Worm (Caenorhabditis elegans) whole organism, L4 larva: ENCODE data around the gene scl-7.

Source experiments
- F26F4.8 ChIP-seq: fragments of 200-800 bp; sonication (Bioruptor generic); conservative IDR thresholded peaks from 2 replicates; pipeline ENCODE4 v1.3.6; 2022; ENCODE audit warnings: missing genetic modification characterization, missing compliant biosample characterization
- T26A8.4 ChIP-seq: fragments of 200-800 bp; sonication (Bioruptor generic); IDR thresholded peaks from 2 replicates; pipeline ENCODE4 v1.3.6; 2022; ENCODE audit warnings: missing genetic modification characterization, missing compliant biosample characterization
- Y48G9A.11 ChIP-seq: fragments of 200-800 bp; sonication (Bioruptor generic); IDR thresholded peaks from 2 replicates; pipeline ENCODE4 v1.3.6; 2022; ENCODE audit warnings: missing genetic modification reagents, missing genetic modification characterization, missing compliant biosample characterization
- aha-1 ChIP-seq: fragments of 150-350 bp; peaks from one replicate; lab custom pipeline; 2014; ENCODE audit warnings: missing biosample characterization, missing genetic modification characterization
- aly-2 ChIP-seq: sonication (generic microtip); optimal IDR thresholded peaks from 2 replicates; lab custom pipeline; 2018; ENCODE audit warnings: missing biosample characterization, missing genetic modification characterization
- ceh-20 ChIP-seq: fragments of 200-800 bp; sonication (Bioruptor generic); IDR thresholded peaks from 2 replicates; pipeline ENCODE4 v1.3.6; 2022; ENCODE audit warnings: missing genetic modification reagents, missing genetic modification characterization, missing compliant biosample characterization
- ceh-32 ChIP-seq: sonication (generic microtip); optimal IDR thresholded peaks from 2 replicates; lab custom pipeline; 2016; ENCODE audit warnings: mild to moderate bottlenecking, missing genetic modification characterization, missing compliant biosample characterization; ENCODE audit not compliant: poor library complexity
- ceh-62 ChIP-seq: sonication (generic microtip); optimal IDR thresholded peaks from 2 replicates; lab custom pipeline; 2017; ENCODE audit warnings: missing biosample characterization, missing genetic modification characterization
- cey-2 ChIP-seq: sonication (generic microtip); optimal IDR thresholded peaks from 3 replicates; lab custom pipeline; 2017; ENCODE audit warnings: missing genetic modification characterization, mild to moderate bottlenecking, missing compliant biosample characterization, antibody characterized with exemption, borderline replicate concordance; ENCODE audit not compliant: insufficient read depth
- ctbp-1 ChIP-seq: fragments of 200-800 bp; sonication (Bioruptor generic); IDR thresholded peaks from 2 replicates; pipeline ENCODE4 v1.3.6; 2022; ENCODE audit warnings: missing genetic modification reagents, missing genetic modification characterization, missing compliant biosample characterization
- daf-12 ChIP-seq: fragments of 150-350 bp; optimal IDR thresholded peaks from 2 replicates; lab custom pipeline; 2014; ENCODE audit warnings: missing biosample characterization, missing genetic modification reagents, missing genetic modification characterization
- daf-16 ChIP-seq, 3 experiments: sonication (generic microtip); optimal IDR thresholded peaks; 2 replicates each; lab custom pipeline; 2016 to 2017; ENCODE audit warnings: missing genetic modification characterization in 3 of 3, missing genetic modification reagents in 3 of 3, mild to moderate bottlenecking in 2 of 3, missing compliant biosample characterization in 2 of 3, missing biosample characterization in 1 of 3, moderate library complexity in 1 of 3
- daf-8 ChIP-seq: fragments of 200-800 bp; sonication (Bioruptor generic); IDR thresholded peaks from 2 replicates; pipeline ENCODE4 v1.3.6; 2022; ENCODE audit warnings: missing genetic modification characterization, missing compliant biosample characterization
- dmd-6 ChIP-seq: fragments of 200-800 bp; sonication (Bioruptor generic); IDR thresholded peaks from 2 replicates; pipeline ENCODE4 v1.3.6; 2022; ENCODE audit warnings: missing genetic modification reagents, missing genetic modification characterization, missing compliant biosample characterization
- dve-1 ChIP-seq: sonication (generic microtip); optimal IDR thresholded peaks from 2 replicates; lab custom pipeline; 2017; ENCODE audit warnings: antibody characterized with exemption, mild to moderate bottlenecking, missing genetic modification characterization, missing compliant biosample characterization; ENCODE audit not compliant: insufficient read depth
- egl-43 ChIP-seq: fragments of 200-800 bp; sonication (Bioruptor generic); IDR thresholded peaks from 2 replicates; pipeline ENCODE4 v1.3.6; 2022; ENCODE audit warnings: missing genetic modification reagents, missing genetic modification characterization, missing compliant biosample characterization
- gei-8 ChIP-seq: fragments of 200-800 bp; sonication (Bioruptor generic); optimal IDR thresholded peaks from 2 replicates; lab custom pipeline; 2018; ENCODE audit warnings: mild to moderate bottlenecking, missing genetic modification characterization, missing compliant biosample characterization
- hif-1 ChIP-seq, 2 experiments: sonication (generic microtip); optimal IDR thresholded peaks; 2 replicates each; lab custom pipeline; 2016 to 2017; ENCODE audit warnings: missing compliant biosample characterization in 2 of 2, missing genetic modification characterization in 2 of 2, missing genetic modification reagents in 2 of 2, missing genotype in 2 of 2, mild to moderate bottlenecking in 1 of 2
- hlh-11 ChIP-seq: fragments of 200-800 bp; sonication (Bioruptor generic); optimal IDR thresholded peaks from 2 replicates; lab custom pipeline; 2018; ENCODE audit warnings: mild to moderate bottlenecking, missing genetic modification characterization, missing compliant biosample characterization
- hlh-30 ChIP-seq: sonication (generic microtip); optimal IDR thresholded peaks from 2 replicates; lab custom pipeline; 2017; ENCODE audit warnings: antibody characterized with exemption, mild to moderate bottlenecking, missing genetic modification characterization, missing compliant biosample characterization; ENCODE audit not compliant: insufficient read depth
- lin-13 ChIP-seq: fragments of 150-350 bp; optimal IDR thresholded peaks from 2 replicates; lab custom pipeline; 2014; ENCODE audit warnings: missing biosample characterization, missing genetic modification reagents, missing genetic modification characterization
- lin-29 ChIP-seq: fragments of 200-800 bp; sonication (Bioruptor generic); IDR thresholded peaks from 2 replicates; pipeline ENCODE4 v1.3.6; 2022; ENCODE audit warnings: missing genetic modification reagents, missing genetic modification characterization, missing compliant biosample characterization
- lin-38 ChIP-seq: fragments of 200-800 bp; sonication (Bioruptor generic); IDR thresholded peaks from 2 replicates; pipeline ENCODE4 v1.3.6; 2022; ENCODE audit warnings: missing genetic modification reagents, missing genetic modification characterization, missing compliant biosample characterization
- lir-3 ChIP-seq: sonication (generic microtip); optimal IDR thresholded peaks from 2 replicates; lab custom pipeline; 2016; ENCODE audit warnings: mild to moderate bottlenecking, missing genetic modification characterization, missing compliant biosample characterization
- madf-5 ChIP-seq, 2 experiments: fragments of 200-800 bp; sonication (Bioruptor generic); IDR thresholded peaks; 2 replicates each; pipeline ENCODE4 v1.3.6; 2022; ENCODE audit warnings: missing compliant biosample characterization in 2 of 2, missing genetic modification characterization in 2 of 2
- mdl-1 ChIP-seq, 2 experiments: fragments of 150-350 bp in 1 of 2; sonication (generic microtip) in 1 of 2; optimal IDR thresholded peaks; 2 replicates each; lab custom pipeline; 2014 to 2017; ENCODE audit warnings: missing biosample characterization in 2 of 2, missing genetic modification characterization in 2 of 2
- mep-1 ChIP-seq: fragments of 150-350 bp; sonication (generic microtip); optimal IDR thresholded peaks from 3 replicates; lab custom pipeline; 2014; ENCODE audit warnings: missing biosample characterization, missing genetic modification characterization
- mxl-3 ChIP-seq: fragments of 200-800 bp; sonication (Bioruptor generic); optimal IDR thresholded peaks from 2 replicates; lab custom pipeline; 2018; ENCODE audit warnings: mild to moderate bottlenecking, missing genetic modification characterization, missing compliant biosample characterization
- nhr-10 ChIP-seq: fragments of 150-350 bp; optimal IDR thresholded peaks from 2 replicates; lab custom pipeline; 2014; ENCODE audit warnings: missing biosample characterization, missing genetic modification characterization
- nhr-11 ChIP-seq: fragments of 150-350 bp; optimal IDR thresholded peaks from 2 replicates; lab custom pipeline; 2014; ENCODE audit warnings: missing biosample characterization, missing genetic modification characterization
- nhr-25 ChIP-seq: sonication (generic microtip); optimal IDR thresholded peaks from 2 replicates; lab custom pipeline; 2017; ENCODE audit warnings: missing genetic modification characterization, mild to moderate bottlenecking, missing compliant biosample characterization, antibody characterized with exemption, moderate library complexity, borderline replicate concordance; ENCODE audit not compliant: insufficient read depth
- nhr-28 ChIP-seq: fragments of 150-350 bp; optimal IDR thresholded peaks from 2 replicates; lab custom pipeline; 2014; ENCODE audit warnings: missing biosample characterization, missing genetic modification characterization
- nhr-48 ChIP-seq: sonication (generic microtip); optimal IDR thresholded peaks from 2 replicates; lab custom pipeline; 2016; ENCODE audit warnings: mild to moderate bottlenecking, missing genetic modification characterization, missing compliant biosample characterization
- nhr-6 ChIP-seq: fragments of 150-350 bp; optimal IDR thresholded peaks from 2 replicates; lab custom pipeline; 2014; ENCODE audit warnings: missing biosample characterization, missing genetic modification characterization
- nhr-77 ChIP-seq: fragments of 150-350 bp; optimal IDR thresholded peaks from 2 replicates; lab custom pipeline; 2014; ENCODE audit warnings: missing biosample characterization, missing genetic modification characterization
- pqm-1 ChIP-seq: sonication (generic microtip); optimal IDR thresholded peaks from 2 replicates; lab custom pipeline; 2017; ENCODE audit warnings: missing biosample characterization, missing genetic modification characterization
- rbr-2 ChIP-seq: sonication (generic microtip); optimal IDR thresholded peaks from 2 replicates; lab custom pipeline; 2016; ENCODE audit warnings: missing genotype, missing genetic modification characterization, missing compliant biosample characterization
- set-16 ChIP-seq: fragments of 200-800 bp; sonication (Bioruptor generic); IDR thresholded peaks from 2 replicates; pipeline ENCODE4 v1.3.6; 2022; ENCODE audit warnings: missing genetic modification reagents, missing genetic modification characterization, missing compliant biosample characterization
- snpc-4 ChIP-seq: fragments of 150-350 bp; optimal IDR thresholded peaks from 2 replicates; lab custom pipeline; 2014; ENCODE audit warnings: missing biosample characterization, missing genetic modification characterization
- unc-62 ChIP-seq, 3 experiments: fragments of 150-350 bp in 1 of 3; sonication (generic microtip); optimal IDR thresholded peaks in 2 of 3; peaks in 1 of 3; 1 replicate in 1 of 3; 2 replicates in 2 of 3; lab custom pipeline; 2014 to 2017; ENCODE audit warnings: missing biosample characterization in 3 of 3, missing genetic modification characterization in 3 of 3, missing genetic modification reagents in 3 of 3, missing genotype in 1 of 3
- vab-7 ChIP-seq: fragments of 200-800 bp; sonication (Bioruptor generic); IDR thresholded peaks from 2 replicates; pipeline ENCODE4 v1.3.6; 2022; ENCODE audit warnings: missing genetic modification reagents, missing genetic modification characterization, missing compliant biosample characterization
- zag-1 ChIP-seq: fragments of 150-350 bp; optimal IDR thresholded peaks from 2 replicates; lab custom pipeline; 2014; ENCODE audit warnings: missing biosample characterization, missing genetic modification characterization
- zfp-3 ChIP-seq: fragments of 200-800 bp; sonication (Bioruptor generic); conservative IDR thresholded peaks from 2 replicates; pipeline ENCODE4 v1.3.6; 2022; ENCODE audit warnings: missing genetic modification reagents, missing genetic modification characterization, missing compliant biosample characterization
- ztf-7 ChIP-seq: fragments of 150-350 bp; optimal IDR thresholded peaks from 2 replicates; lab custom pipeline; 2014; ENCODE audit warnings: missing biosample characterization, missing genetic modification characterization

Gene scl-7

ce11 chrIV:13077694-13078093 is 7.5 kb downstream of the scl-7 start:
- TF ChIP-seq hlh-11 (tag; lab: Kevin White, UChicago) (peak; percentile 83), aha-1 (tag; lab: Kevin White, UChicago) (peak; percentile 87), madf-5 (GFP tag; IDR thresholded peaks at IDR 0.05; lab: Robert Waterston, UW) (no peak), lir-3 (tag; lab: Kevin White, UChicago) (no peak), nhr-10 (tag; lab: Kevin White, UChicago) (no peak), hlh-30 (tag; lab: Kevin White, UChicago) (peak; percentile 83), nhr-28 (peak; percentile 96), ceh-20 (no peak; the same call in 1 of the 2 replicates), T26A8.4 (no peak), ceh-32 (no peak), lin-29 (GFP tag; lab: Robert Waterston, UW) (no peak), lin-38 (GFP tag; lab: Robert Waterston, UW) (no peak), cey-2 (tag; lab: Kevin White, UChicago) (peak; percentile 28), zag-1 (no peak), egl-43 (GFP tag; lab: Robert Waterston, UW) (no peak), mxl-3 (peak; percentile 70), ztf-7 (tag; lab: Kevin White, UChicago) (no peak), nhr-48 (peak; percentile 79), set-16 (GFP tag; lab: Robert Waterston, UW) (no peak), nhr-77 (tag; lab: Kevin White, UChicago) (peak; percentile 26), nhr-25 (tag; lab: Kevin White, UChicago) (peak; percentile 52), F26F4.8 (GFP tag; lab: Robert Waterston, UW) (no peak), dmd-6 (GFP tag; lab: Robert Waterston, UW) (peak; percentile 45), pqm-1 (tag; lab: Kevin White, UChicago) (no peak), nhr-6 (tag; lab: Kevin White, UChicago) (no peak), ceh-62 (tag; lab: Kevin White, UChicago) (no peak), lin-13 (no peak), nhr-11 (tag; lab: Kevin White, UChicago) (no peak), dve-1 (tag; lab: Kevin White, UChicago) (no peak), gei-8 (no peak), mdl-1 (tag; optimal IDR thresholded peaks at IDR 0.05; lab: Kevin White, UChicago) (peak; percentile 36 to 73), unc-62 (GFP tag; optimal IDR thresholded peaks at IDR 0.05 in 1 of 2; lab: Kevin White, UChicago) (peak in 1 of 2 experiments; percentile 25), unc-62 (tag; optimal IDR thresholded peaks at IDR 0.05; lab: Kevin White, UChicago) (no peak)
- TF ChIP-seq, all 104 proteins: peak for 12

ce11 chrIV:13078342-13078741 is 8.1 kb downstream of the scl-7 start:
- TF ChIP-seq daf-16 (GFP tag; optimal IDR thresholded peaks at IDR 0.05; lab: Kevin White, UChicago) = no peak
- no peak for TF ChIP-seq daf-16 (tag; optimal IDR thresholded peaks at IDR 0.05; lab: Kevin White, UChicago)
- TF ChIP-seq Y48G9A.11 (GFP tag; lab: Robert Waterston, UW) = no peak
- no peak for TF ChIP-seq lin-13
- TF ChIP-seq mep-1 = no peak
- no peak for TF ChIP-seq hif-1 (tag; optimal IDR thresholded peaks at IDR 0.05; lab: Kevin White, UChicago)
- no peak for TF ChIP-seq aly-2 (tag; lab: Kevin White, UChicago)
- no peak for TF ChIP-seq daf-12 (tag; lab: Kevin White, UChicago)
- TF ChIP-seq dve-1 (tag; lab: Kevin White, UChicago) = no peak
- TF ChIP-seq vab-7 (GFP tag; lab: Robert Waterston, UW) = 0 out of 2 replicates have a peak, but pooled peaks have one; percentile 7
- TF ChIP-seq daf-8 (GFP tag; lab: Robert Waterston, UW) = no peak
- no peak for TF ChIP-seq ctbp-1 (GFP tag; lab: Robert Waterston, UW)
- TF ChIP-seq rbr-2 (tag; lab: Kevin White, UChicago) = no peak
- TF ChIP-seq zfp-3 (GFP tag; lab: Robert Waterston, UW) = no peak
- peak in 1 of 2 experiments; percentile 96 for TF ChIP-seq unc-62 (GFP tag; optimal IDR thresholded peaks at IDR 0.05 in 1 of 2; lab: Kevin White, UChicago)
- TF ChIP-seq unc-62 (tag; optimal IDR thresholded peaks at IDR 0.05; lab: Kevin White, UChicago) = no peak
- TF ChIP-seq snpc-4 (tag; lab: Kevin White, UChicago) = no peak
